Fruit fly (Drosophila melanogaster): Measurements from ENCODE around the gene Pde1c.

Pde1c gene

dm6 chr2L:11807697-11808226, 120.6 kb downstream of the Pde1c start (continued):
- TF ChIP-seq ato (GFP tag; IDR thresholded peaks at IDR 0.05; ENCODE audit: partially characterized antibody) = peak; percentile 55; the same call in 1 of the 2 replicates
- no peak for TF ChIP-seq fd64A (GFP tag; optimal IDR thresholded peaks at IDR 0.05)
- TF ChIP-seq CG11456 (GFP tag; IDR thresholded peaks at IDR 0.05) = no peak; the same call in 2 of the 3 replicates
- TF ChIP-seq Trl (optimal IDR thresholded peaks at IDR 0.05) = no peak
- TF ChIP-seq Trl (GFP tag; optimal IDR thresholded peaks at IDR 0.05) = peak; percentile 24
- peak; percentile 36 for TF ChIP-seq ash1 (GFP tag; optimal IDR thresholded peaks at IDR 0.05)
- TF ChIP-seq CG2712 (tag; optimal IDR thresholded peaks at IDR 0.05) = no peak
- TF ChIP-seq eyg (GFP tag; optimal IDR thresholded peaks at IDR 0.05) = no peak
- TF ChIP-seq mld (GFP tag; IDR thresholded peaks at IDR 0.05; ENCODE audit: partially characterized antibody) = no peak
- TF ChIP-seq CG17328 (GFP tag; IDR thresholded peaks at IDR 0.05) = peak; percentile 36; the same call in 1 of the 2 replicates
- no peak for TF ChIP-seq Max (GFP tag; optimal IDR thresholded peaks at IDR 0.05)
- TF ChIP-seq sim (GFP tag; IDR thresholded peaks at IDR 0.05) = no peak
- no peak for TF ChIP-seq CG17612 (GFP tag; IDR thresholded peaks at IDR 0.05)
- TF ChIP-seq sima (GFP tag; optimal IDR thresholded peaks at IDR 0.05) = no peak
- peak; percentile 65 for TF ChIP-seq lab (GFP tag; optimal IDR thresholded peaks at IDR 0.05)
- TF ChIP-seq grau (tag; optimal IDR thresholded peaks at IDR 0.05) = no peak
- no peak for TF ChIP-seq CG18476 (GFP tag; optimal IDR thresholded peaks at IDR 0.05)
- peak; percentile 23 for TF ChIP-seq unc-4 (GFP tag; IDR thresholded peaks at IDR 0.05; ENCODE audit: partially characterized antibody)
- TF ChIP-seq CG6854 (GFP tag; optimal IDR thresholded peaks at IDR 0.05) = no peak
- no peak for TF ChIP-seq CG4282 (GFP tag; optimal IDR thresholded peaks at IDR 0.05)
- TF ChIP-seq Hmr (GFP tag; optimal IDR thresholded peaks at IDR 0.05) = peak; percentile 57
- peak; percentile 99 for TF ChIP-seq Deaf1 (tag; optimal IDR thresholded peaks at IDR 0.05)
- TF ChIP-seq ken (GFP tag; IDR thresholded peaks at IDR 0.05) = no peak
- peak; percentile 68; the same call in 1 of the 3 replicates for TF ChIP-seq gce (GFP tag; IDR thresholded peaks at IDR 0.05)
- peak; percentile 65; the same call in 2 of the 3 replicates for TF ChIP-seq so (GFP tag; IDR thresholded peaks at IDR 0.05)
- TF ChIP-seq CG10654 (GFP tag; optimal IDR thresholded peaks at IDR 0.05) = no peak
- peak; percentile 46; the same call in 1 of the 2 replicates for TF ChIP-seq seq (GFP tag; IDR thresholded peaks at IDR 0.05)
- no peak for TF ChIP-seq CG7928 (GFP tag; optimal IDR thresholded peaks at IDR 0.05)
- no peak for TF ChIP-seq aop (GFP tag; IDR thresholded peaks at IDR 0.05)
- TF ChIP-seq inv (GFP tag; IDR thresholded peaks at IDR 0.05; ENCODE audit: partially characterized antibody) = peak; percentile 23; the same call in 1 of the 2 replicates
- peak; percentile 44 for TF ChIP-seq B-H2 (GFP tag; optimal IDR thresholded peaks at IDR 0.05)
- no peak for TF ChIP-seq jigr1 (GFP tag; IDR thresholded peaks at IDR 0.05)
- no peak for TF ChIP-seq Ssrp (tag; optimal IDR thresholded peaks at IDR 0.05)
- TF ChIP-seq CG2889 (GFP tag; IDR thresholded peaks at IDR 0.05) = no peak
- TF ChIP-seq twi (tag; optimal IDR thresholded peaks at IDR 0.05) = no peak
- TF ChIP-seq NK7.1 (GFP tag; optimal IDR thresholded peaks at IDR 0.05) = no peak
- TF ChIP-seq CG8359 (GFP tag; optimal IDR thresholded peaks at IDR 0.05; ENCODE audit: borderline replicate concordance) = no peak
- no peak for TF ChIP-seq tx (GFP tag; optimal IDR thresholded peaks at IDR 0.05)
- no peak for TF ChIP-seq CG31441 (GFP tag; IDR thresholded peaks at IDR 0.05)
- no peak for TF ChIP-seq CG6254 (GFP tag; optimal IDR thresholded peaks at IDR 0.05)
- TF ChIP-seq CG14710 (tag; optimal IDR thresholded peaks at IDR 0.05) = no peak
- peak; percentile 37; the same call in 1 of the 2 replicates for TF ChIP-seq Atf6 (GFP tag; IDR thresholded peaks at IDR 0.05)
- TF ChIP-seq en (GFP tag; optimal IDR thresholded peaks at IDR 0.05) = no peak
- no peak for TF ChIP-seq Blimp-1 (GFP tag; optimal IDR thresholded peaks at IDR 0.05)
- no peak for TF ChIP-seq esg (GFP tag; conservative IDR thresholded peaks at IDR 0.05)
- peak; percentile 14; the same call in 1 of the 3 replicates for TF ChIP-seq HLH4C (GFP tag; IDR thresholded peaks at IDR 0.05; ENCODE audit: partially characterized antibody)
- peak; percentile 53; the same call in 1 of the 2 replicates for TF ChIP-seq amos (GFP tag; IDR thresholded peaks at IDR 0.05; ENCODE audit: partially characterized antibody)
- TF ChIP-seq Aef1 (GFP tag; IDR thresholded peaks at IDR 0.05) = no peak
- TF ChIP-seq CG15011 (GFP tag; optimal IDR thresholded peaks at IDR 0.05) = no peak
- peak; percentile 59 for TF ChIP-seq sug (tag; optimal IDR thresholded peaks at IDR 0.05)
